Fruit fly (Drosophila melanogaster) whole organism, embryonic: Measurements from ENCODE around the gene CG7878.

Source experiments
- CG2712 ChIP-seq: fragments of 200-800 bp; optimal IDR thresholded peaks from 3 replicates; lab custom pipeline; 2019; ENCODE audit warnings: missing biosample characterization, mild to moderate bottlenecking, missing genetic modification characterization, moderate library complexity
- Opbp ChIP-seq: fragments of 200-800 bp; sonication (Bioruptor generic); IDR thresholded peaks from 3 replicates; pipeline ENCODE4 v1.3.6; 2022; ENCODE audit warnings: missing biosample characterization, missing genetic modification characterization; ENCODE audit not compliant: partially characterized antibody
- PHDP ChIP-seq: fragments of 200-800 bp; sonication (Bioruptor generic); optimal IDR thresholded peaks from 3 replicates; lab custom pipeline; 2018; ENCODE audit warnings: missing biosample characterization, mild to moderate bottlenecking, missing genetic modification characterization, moderate library complexity
- gro ChIP-seq: fragments of 200-800 bp; sonication (Bioruptor generic); optimal IDR thresholded peaks from 2 replicates; lab custom pipeline; 2016; ENCODE audit warnings: missing biosample characterization, missing genetic modification characterization
- ken ChIP-seq: fragments of 200-800 bp; sonication (Bioruptor generic); IDR thresholded peaks from 3 replicates; pipeline ENCODE4 v1.3.6; 2022; ENCODE audit warnings: missing biosample characterization, missing genetic modification characterization
- pum ChIP-seq: fragments of 200-800 bp; sonication (Bioruptor generic); optimal IDR thresholded peaks from 2 replicates; lab custom pipeline; 2016; ENCODE audit warnings: missing biosample characterization, missing genetic modification characterization
- wor ChIP-seq: fragments of 200-800 bp; sonication (Bioruptor generic); IDR thresholded peaks from 2 replicates; pipeline ENCODE4 v1.3.6; 2022; ENCODE audit warnings: missing biosample characterization, missing genetic modification characterization

DNA sequence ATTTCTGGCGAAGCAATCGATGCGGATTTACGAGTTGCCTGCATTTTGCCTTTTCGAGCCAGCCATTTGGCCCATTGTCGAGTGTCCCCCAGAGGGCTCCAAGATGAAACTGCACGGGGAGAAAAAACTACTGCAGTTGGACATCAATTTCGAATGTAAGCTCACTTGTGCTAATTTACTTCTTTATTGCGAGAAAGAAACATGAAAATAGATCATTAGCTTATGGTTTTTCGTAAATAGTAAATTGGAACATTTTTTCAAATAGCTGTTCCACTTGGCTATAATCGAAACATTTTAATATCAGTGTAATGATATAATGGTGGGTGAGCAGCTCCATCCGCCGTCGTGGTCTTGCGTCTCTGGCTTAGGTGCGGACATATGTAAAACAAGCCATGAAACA lies 9.9 kb downstream of the CG7878 start:
- TF ChIP-seq gro (GFP tag; lab: Kevin White, UChicago) (no peak), ken (GFP tag; lab: Robert Waterston, UW) (no peak), pum (GFP tag; lab: Kevin White, UChicago) (no peak), PHDP (tag; lab: Kevin White, UChicago) (no peak), Opbp (GFP tag; lab: Robert Waterston, UW) (no peak), wor (no peak), CG2712 (no peak)
